Worm (Caenorhabditis elegans): ENCODE data around the gene ric-8.

DNA sequence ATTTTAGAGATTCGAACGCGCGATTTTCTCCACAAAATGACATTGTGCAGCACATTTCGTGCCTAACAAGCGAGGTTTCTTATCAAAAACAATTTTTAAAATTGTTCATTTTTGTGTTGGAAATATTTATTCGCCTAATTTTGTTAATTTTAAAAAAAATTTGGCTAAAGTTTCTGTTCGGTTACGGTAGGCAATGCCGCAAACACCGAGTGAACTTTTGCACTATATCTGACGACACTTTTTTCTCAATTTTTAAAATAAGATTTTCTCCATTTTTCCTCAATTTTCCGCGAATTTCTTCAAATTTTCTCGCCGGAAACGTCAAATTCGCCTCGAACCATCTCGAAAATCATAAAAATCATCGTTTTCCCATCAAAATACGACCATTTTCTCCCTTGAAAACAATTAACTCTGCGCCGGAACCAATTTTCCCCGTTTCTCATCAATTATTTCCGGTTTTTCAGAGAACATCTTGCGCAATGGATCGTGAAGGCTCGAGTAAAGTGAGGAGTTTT, 23.9 kb downstream of the ric-8 start, which contains the start of gene Y69A2AR.1:
- TF ChIP-seq nhr-28 (tag; optimal IDR thresholded peaks at IDR 0.05) (no peak), ZK546.5 (tag; optimal IDR thresholded peaks at IDR 0.05) (no peak)

All from whole organism, L3 larva.